Worm (Caenorhabditis elegans): ENCODE measurements around the gene gly-6.
A peak's percentile ranks its signal among the peaks of the same experiment; 100 is the strongest.

The gly-6 gene

DNA sequence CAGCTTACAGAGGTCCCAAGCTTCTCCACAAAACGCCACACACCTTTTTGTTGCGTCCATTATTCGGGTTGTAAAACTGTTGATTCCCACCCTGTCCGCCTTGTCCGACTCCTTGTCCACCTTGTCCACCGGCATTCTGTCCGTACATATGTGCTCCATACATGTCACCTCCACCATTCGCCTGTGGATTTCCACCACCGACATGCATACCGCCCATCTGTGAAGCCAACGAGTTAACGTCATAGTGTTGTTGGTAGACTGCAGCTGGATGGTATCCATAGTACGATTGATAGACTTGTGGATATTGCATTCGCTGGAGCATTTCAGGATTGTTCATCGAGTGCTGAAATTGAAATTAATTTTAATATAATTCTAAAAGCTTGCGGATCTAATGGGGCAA lies 53.3 kb downstream of the gly-6 start:
- no peak for TF ChIP-seq nhr-28 (tag; optimal IDR thresholded peaks at IDR 0.05)
- TF ChIP-seq fkh-8 (tag; optimal IDR thresholded peaks at IDR 0.05): no peak
- TF ChIP-seq ceh-8 (GFP tag; optimal IDR thresholded peaks at IDR 0.05): no peak
- no peak for TF ChIP-seq ama-1 (optimal IDR thresholded peaks at IDR 0.05)
- TF ChIP-seq tbx-2 (tag; optimal IDR thresholded peaks at IDR 0.05): no peak
- no peak for TF ChIP-seq mab-9 (GFP tag; IDR thresholded peaks at IDR 0.05)
- TF ChIP-seq snpc-4 (tag; optimal IDR thresholded peaks at IDR 0.05): no peak
- no peak for TF ChIP-seq elt-3 (tag; optimal IDR thresholded peaks at IDR 0.05)
- no peak for TF ChIP-seq nhr-12 (tag; optimal IDR thresholded peaks at IDR 0.05)
- no peak for TF ChIP-seq C16A3.4 (tag; optimal IDR thresholded peaks at IDR 0.05)
- no peak for TF ChIP-seq nhr-237 (tag; optimal IDR thresholded peaks at IDR 0.05)
- TF ChIP-seq elt-2 (tag; optimal IDR thresholded peaks at IDR 0.05): no peak
- TF ChIP-seq irx-1 (tag; optimal IDR thresholded peaks at IDR 0.05): no peak
- TF ChIP-seq swsn-7 (tag; optimal IDR thresholded peaks at IDR 0.05): no peak
- TF ChIP-seq nhr-76 (tag; optimal IDR thresholded peaks at IDR 0.05): no peak
- TF ChIP-seq nhr-90 (tag; optimal IDR thresholded peaks at IDR 0.05; ENCODE audit: poor library complexity): no peak

DNA sequence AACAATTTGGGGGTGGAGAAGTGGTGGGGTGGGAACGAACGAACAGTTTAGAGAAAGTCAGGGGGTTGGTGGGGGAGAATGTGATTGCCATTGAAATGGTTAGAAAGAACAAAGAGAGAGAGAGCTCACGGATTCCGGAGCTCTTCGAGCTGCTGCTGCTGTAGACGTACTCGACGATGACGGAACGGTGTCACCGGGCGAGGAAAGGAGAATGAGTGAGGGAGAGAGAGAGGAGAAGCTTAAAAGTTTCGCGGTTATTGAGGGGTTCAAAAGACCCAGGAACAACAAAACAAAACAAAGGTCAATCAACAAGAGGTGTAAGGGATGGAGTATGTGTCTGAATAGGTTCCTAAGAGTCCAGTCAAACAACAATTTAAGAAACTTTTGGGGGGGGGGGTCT lies 54.8 kb downstream of the gly-6 start:
- TF ChIP-seq mab-9 (GFP tag; IDR thresholded peaks at IDR 0.05) (no peak), nhr-85 (tag) (no peak), egl-13 (tag; optimal IDR thresholded peaks at IDR 0.05) (no peak), tbx-2 (tag; optimal IDR thresholded peaks at IDR 0.05) (no peak), mef-2 (tag; optimal IDR thresholded peaks at IDR 0.05) (no peak), jun-1 (tag; optimal IDR thresholded peaks at IDR 0.05) (no peak), ama-1 (optimal IDR thresholded peaks at IDR 0.05) (no peak), pqm-1 (tag; optimal IDR thresholded peaks at IDR 0.05) (no peak), alr-1 (tag; optimal IDR thresholded peaks at IDR 0.05; ENCODE audit: borderline replicate concordance) (no peak), grh-1 (GFP tag; IDR thresholded peaks at IDR 0.05) (no peak)

- no peak for TF ChIP-seq mef-2 (tag; optimal IDR thresholded peaks at IDR 0.05)
- TF ChIP-seq pqm-1 (tag; optimal IDR thresholded peaks at IDR 0.05): no peak
- no peak for TF ChIP-seq ceh-90 (tag; optimal IDR thresholded peaks at IDR 0.05)
- TF ChIP-seq lsy-2 (tag; optimal IDR thresholded peaks at IDR 0.05): peak in 1 of 2 experiments; percentile 14
- TF ChIP-seq dpl-1 (GFP tag; optimal IDR thresholded peaks at IDR 0.05): peak; percentile 14 to 55 (median 50)
- TF ChIP-seq nhr-84 (tag; optimal IDR thresholded peaks at IDR 0.05): no peak
- no peak for TF ChIP-seq ztf-4 (tag; optimal IDR thresholded peaks at IDR 0.05)
- TF ChIP-seq lin-35 (GFP tag; optimal IDR thresholded peaks at IDR 0.05): no peak
- TF ChIP-seq elt-2 (tag; optimal IDR thresholded peaks at IDR 0.05): no peak
- TF ChIP-seq snpc-4 (tag; optimal IDR thresholded peaks at IDR 0.05): no peak
- no peak for TF ChIP-seq ceh-8 (GFP tag; optimal IDR thresholded peaks at IDR 0.05)
- TF ChIP-seq vab-15 (tag; optimal IDR thresholded peaks at IDR 0.05): no peak
- TF ChIP-seq aha-1 (tag; optimal IDR thresholded peaks at IDR 0.05): no peak
- TF ChIP-seq efl-1 (optimal IDR thresholded peaks at IDR 0.05): peak in 1 of 2 experiments; percentile 38
- TF ChIP-seq efl-1 (GFP tag; optimal IDR thresholded peaks at IDR 0.05 in 1 of 2): peak; percentile 54 to 96
- TF ChIP-seq xbp-1 (tag; optimal IDR thresholded peaks at IDR 0.05): peak; percentile 47
- no peak for TF ChIP-seq nhr-12 (tag; optimal IDR thresholded peaks at IDR 0.05)
- TF ChIP-seq alr-1 (tag; optimal IDR thresholded peaks at IDR 0.05; ENCODE audit: borderline replicate concordance): no peak
- TF ChIP-seq egl-27 (tag; optimal IDR thresholded peaks at IDR 0.05): no peak
- TF ChIP-seq nhr-85 (tag): peak; percentile 31
These were observed 55.3 kb downstream of the gly-6 start for ce11 chrIII:4275704-4276103.

- TF ChIP-seq C04F5.9 (tag; optimal IDR thresholded peaks at IDR 0.05) (no peak), mdl-1 (tag; optimal IDR thresholded peaks at IDR 0.05) (no peak), grh-1 (GFP tag; IDR thresholded peaks at IDR 0.05) (no peak), nhr-85 (tag) (no peak), unc-62 (GFP tag; optimal IDR thresholded peaks at IDR 0.05) (no peak), mab-9 (GFP tag; IDR thresholded peaks at IDR 0.05) (no peak), lin-14 (GFP tag; optimal IDR thresholded peaks at IDR 0.05) (peak; percentile 12), lin-35 (GFP tag; optimal IDR thresholded peaks at IDR 0.05) (no peak), egl-13 (tag; optimal IDR thresholded peaks at IDR 0.05) (no peak), efl-1 (optimal IDR thresholded peaks at IDR 0.05) (no peak), efl-1 (GFP tag; optimal IDR thresholded peaks at IDR 0.05 in 1 of 2) (peak in 1 of 2 experiments; percentile 49), C34B4.2 (tag; optimal IDR thresholded peaks at IDR 0.05) (no peak), ceh-88 (GFP tag; IDR thresholded peaks at IDR 0.05) (no peak)
These were observed 56.5 kb downstream of the gly-6 start for ce11 chrIII:4274524-4274923.
